Fruit fly (Drosophila melanogaster) whole organism, larva: ENCODE results near the gene CG34260.

Experiments used
- noc ChIP-seq: fragments of 200-800 bp; sonication (Bioruptor generic); optimal IDR thresholded peaks from 3 replicates; lab custom pipeline; 2019; ENCODE audit warnings: missing biosample characterization, mild to moderate bottlenecking, missing genetic modification characterization, moderate library complexity

CG34260 gene

dm6 chr3L:20713800-20714199, at the start of gene CG34260:
CG34260 (plus strand) TSS chr3L:20714100.
- no peak for TF ChIP-seq noc (tag; lab: Kevin White, UChicago)

- TF ChIP-seq noc (tag; lab: Kevin White, UChicago) = no peak
Observed at dm6 chr3L:20667408-20667807, 46.5 kb upstream of the CG34260 start.

- no peak for TF ChIP-seq noc (tag; lab: Kevin White, UChicago)
Observed at dm6 chr3L:20671659-20672058, 42.2 kb upstream of the CG34260 start.

DNA sequence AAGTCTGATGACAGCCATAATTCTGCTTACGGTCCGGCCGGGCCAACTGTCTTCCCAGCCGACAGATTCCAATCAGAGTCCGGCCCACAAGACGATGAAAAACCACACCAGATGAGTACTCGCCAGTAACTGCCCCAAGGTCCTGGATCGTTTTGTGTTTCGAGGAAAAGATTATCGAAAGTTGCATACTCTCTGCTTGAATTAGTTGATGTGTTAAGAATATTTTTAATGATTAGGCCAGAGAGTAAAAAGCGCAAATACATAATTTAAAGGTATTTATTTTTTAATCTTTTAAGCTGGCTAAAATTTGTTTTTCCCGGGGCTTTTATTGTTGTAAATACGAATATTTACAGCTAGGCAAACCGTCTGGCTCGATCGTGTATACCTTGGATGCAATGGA, 41.5 kb upstream of the CG34260 start:
- no peak for TF ChIP-seq noc (tag; lab: Kevin White, UChicago)

DNA sequence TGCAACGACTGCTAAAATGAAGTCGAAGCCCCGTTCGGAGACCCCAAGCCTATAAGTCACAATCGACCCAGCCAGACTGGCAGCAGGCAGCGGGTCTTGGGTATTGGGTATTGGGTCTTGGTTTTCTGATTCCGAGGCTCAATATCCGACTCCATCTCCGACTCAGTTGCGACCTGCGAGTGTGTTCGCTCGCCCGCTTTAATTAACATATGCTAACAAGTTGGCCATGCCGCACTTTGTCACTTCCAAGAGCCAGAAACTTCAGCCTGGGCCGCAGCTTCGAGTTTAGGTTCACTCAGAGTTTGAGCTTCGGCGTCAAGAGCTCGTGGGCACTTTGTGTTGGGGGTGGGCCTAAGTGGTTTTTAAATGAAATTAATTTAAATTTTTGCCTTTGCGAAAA, 40.0 kb upstream of the CG34260 start:
- no peak for TF ChIP-seq noc (tag; lab: Kevin White, UChicago)

dm6 chr3L:20676468-20676867, 37.4 kb upstream of the CG34260 start:
- no peak for TF ChIP-seq noc (tag; lab: Kevin White, UChicago)

DNA sequence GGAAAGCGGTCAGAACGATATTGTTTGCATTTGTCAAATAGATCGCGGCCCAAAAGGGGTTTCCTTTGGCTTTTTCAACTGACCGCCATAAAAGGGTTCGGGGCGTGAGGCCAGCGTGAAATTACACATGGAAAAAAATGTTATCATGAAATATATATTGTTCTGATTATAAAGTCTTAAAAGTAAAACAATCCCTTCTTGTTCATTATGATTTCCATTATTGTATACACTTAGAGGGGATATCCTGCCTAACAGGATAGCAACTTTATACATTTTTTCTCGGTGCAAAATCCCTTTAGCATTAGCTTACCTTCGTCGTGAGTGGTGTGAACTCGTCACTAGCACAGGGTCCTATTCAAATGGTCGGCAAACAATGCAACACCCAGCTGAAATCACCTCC, 28.8 kb upstream of the CG34260 start:
- no peak for TF ChIP-seq noc (tag; lab: Kevin White, UChicago)

dm6 chr3L:20687134-20687787, 26.6 kb upstream of the CG34260 start:
- TF ChIP-seq noc (tag; lab: Kevin White, UChicago) = no peak

DNA sequence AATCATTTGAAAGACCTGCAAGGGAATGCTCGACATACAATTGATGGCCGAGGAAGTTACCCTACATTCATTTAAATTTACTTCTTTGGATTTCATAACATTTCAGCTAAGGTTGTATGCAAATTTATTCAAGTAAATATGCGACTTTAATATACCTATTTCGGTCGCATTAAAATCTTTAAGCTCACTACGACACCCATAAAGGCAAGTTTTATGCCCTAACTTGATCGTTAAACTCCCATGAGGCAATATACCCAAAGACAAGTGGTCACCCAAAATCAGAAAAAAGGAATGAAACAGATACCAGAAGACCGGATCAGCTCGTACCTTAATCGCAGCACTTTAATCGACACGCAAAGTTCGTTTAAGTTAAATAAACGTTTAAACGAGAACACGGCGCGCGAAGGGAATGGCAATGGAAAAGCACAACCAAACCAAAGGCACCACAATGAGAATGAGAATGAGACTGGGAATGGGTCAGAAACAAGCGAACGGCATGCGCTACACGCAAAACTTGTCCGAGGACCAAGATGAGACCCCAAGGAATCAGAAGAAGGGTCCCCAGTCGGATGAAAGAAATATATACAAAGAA, 25.6 kb upstream of the CG34260 start:
- TF ChIP-seq noc (tag; lab: Kevin White, UChicago) = no peak

dm6 chr3L:20690074-20690473, 23.8 kb upstream of the CG34260 start:
- no peak for TF ChIP-seq noc (tag; lab: Kevin White, UChicago)

DNA sequence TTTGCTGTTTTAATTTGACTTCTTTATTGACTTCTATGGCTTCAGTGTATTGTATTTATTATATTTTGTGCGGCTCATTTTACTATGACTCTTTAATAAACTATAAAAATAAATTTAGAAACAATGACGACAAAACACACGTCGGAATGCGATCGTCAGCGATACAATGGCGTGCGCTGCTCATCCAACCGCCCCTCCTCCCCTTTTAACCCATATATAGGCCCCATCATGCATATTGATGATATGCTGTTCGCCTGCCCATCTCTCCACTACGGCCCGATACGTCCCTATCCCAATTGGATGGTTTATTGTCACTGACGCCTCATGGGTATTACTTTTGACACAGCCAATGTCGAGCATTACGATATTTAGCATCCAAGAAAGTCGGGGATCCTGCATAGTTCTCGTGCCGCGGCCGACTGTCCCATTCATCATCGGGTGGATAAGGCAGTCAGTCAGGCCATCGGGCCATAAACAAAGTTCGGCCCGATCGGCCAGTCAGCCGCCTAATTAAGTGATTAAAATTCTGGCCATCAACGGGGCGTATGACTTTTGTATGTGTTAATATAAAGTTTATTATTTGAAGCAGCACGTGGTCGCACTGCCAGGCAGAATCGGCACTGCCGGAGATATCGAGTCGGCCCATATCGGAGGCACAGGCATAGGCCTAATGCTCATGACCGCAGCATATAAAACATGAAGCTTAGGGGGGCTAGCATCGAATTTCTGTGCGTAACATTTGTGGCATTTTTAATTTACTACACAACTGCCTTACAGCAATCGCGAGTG, 22.8 kb upstream of the CG34260 start:
- TF ChIP-seq noc (tag; lab: Kevin White, UChicago) = no peak

DNA sequence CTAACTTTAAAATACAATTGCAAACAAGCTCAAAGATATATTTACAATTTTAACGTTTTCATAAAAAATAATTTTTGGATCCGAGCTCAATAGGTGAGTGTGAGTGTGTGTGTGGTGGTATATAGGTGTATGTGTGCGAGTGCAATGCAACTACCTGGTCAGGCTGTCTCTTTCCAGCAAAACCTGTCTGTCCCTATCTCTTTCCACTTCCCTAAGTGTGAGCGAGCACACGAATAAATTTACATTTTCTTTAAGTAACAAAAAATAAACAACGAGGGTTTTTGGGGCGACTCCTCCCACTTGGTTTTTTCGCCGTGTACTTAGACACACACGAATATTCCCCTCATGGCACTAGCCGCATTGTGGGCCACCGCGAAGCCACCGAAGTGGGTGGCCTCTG, 21.4 kb upstream of the CG34260 start:
- no peak for TF ChIP-seq noc (tag; lab: Kevin White, UChicago)

dm6 chr3L:20694584-20694983, 19.3 kb upstream of the CG34260 start:
- no peak for TF ChIP-seq noc (tag; lab: Kevin White, UChicago)

- no peak for TF ChIP-seq noc (tag; lab: Kevin White, UChicago)
Observed at dm6 chr3L:20695328-20695822, 18.5 kb upstream of the CG34260 start, which contains the start of gene kni. kni (minus strand) TSS chr3L:20695378.

dm6 chr3L:20696494-20696893, 17.4 kb upstream of the CG34260 start:
- no peak for TF ChIP-seq noc (tag; lab: Kevin White, UChicago)

- no peak for TF ChIP-seq noc (tag; lab: Kevin White, UChicago)
Observed at dm6 chr3L:20697166-20697791, 16.6 kb upstream of the CG34260 start.
